Fruit fly (Drosophila melanogaster) whole organism, adult: Measurements from ENCODE around the gene Karybeta3.

Source experiments
- CG11617 ChIP-seq: fragments of 200-800 bp; sonication (Bioruptor generic); optimal IDR thresholded peaks from 2 replicates; lab custom pipeline; 2017; ENCODE audit warnings: mild to moderate bottlenecking, missing biosample characterization, missing genetic modification reagents, missing genetic modification characterization
- CG12768 ChIP-seq: fragments of 200-800 bp; sonication (Bioruptor generic); optimal IDR thresholded peaks from 2 replicates; lab custom pipeline; 2017; ENCODE audit warnings: missing biosample characterization, missing genetic modification characterization, mild to moderate bottlenecking, moderate library complexity, missing genetic modification reagents
- CG14711 ChIP-seq: fragments of 200-800 bp; sonication (Bioruptor generic); optimal IDR thresholded peaks from 2 replicates; lab custom pipeline; 2018; ENCODE audit warnings: missing biosample characterization, mild to moderate bottlenecking, missing genetic modification characterization, moderate library complexity
- CG1620 ChIP-seq: fragments of 200-800 bp; sonication (Bioruptor generic); optimal IDR thresholded peaks from 2 replicates; lab custom pipeline; 2016; ENCODE audit warnings: missing biosample characterization, missing genetic modification characterization
- CG33017 ChIP-seq: fragments of 200-800 bp; sonication (Bioruptor generic); optimal IDR thresholded peaks from 2 replicates; lab custom pipeline; 2018; ENCODE audit warnings: missing biosample characterization, mild to moderate bottlenecking, missing genetic modification characterization, moderate library complexity
- CG5204 ChIP-seq: fragments of 200-800 bp; sonication (Bioruptor generic); optimal IDR thresholded peaks from 2 replicates; lab custom pipeline; 2016; ENCODE audit warnings: missing biosample characterization, missing genetic modification characterization
- CG7045 ChIP-seq: fragments of 200-800 bp; sonication (Bioruptor generic); optimal IDR thresholded peaks from 2 replicates; lab custom pipeline; 2017; ENCODE audit warnings: missing biosample characterization, mild to moderate bottlenecking, missing genetic modification characterization
- CG7101 ChIP-seq: fragments of 200-800 bp; sonication (Bioruptor generic); optimal IDR thresholded peaks from 2 replicates; lab custom pipeline; 2018; ENCODE audit warnings: missing biosample characterization, mild to moderate bottlenecking, missing genetic modification characterization, moderate library complexity
- Clk ChIP-seq: fragments of 200-800 bp; sonication (Bioruptor generic); optimal IDR thresholded peaks from 2 replicates; lab custom pipeline; 2017; ENCODE audit warnings: missing biosample characterization, missing genetic modification characterization
- Crg-1 ChIP-seq: fragments of 200-800 bp; sonication (Bioruptor generic); optimal IDR thresholded peaks from 2 replicates; lab custom pipeline; 2016; ENCODE audit warnings: missing biosample characterization, missing genetic modification characterization
- Hr96 ChIP-seq: fragments of 200-800 bp; sonication (Bioruptor generic); optimal IDR thresholded peaks from 2 replicates; lab custom pipeline; 2016; ENCODE audit warnings: missing biosample characterization, missing genetic modification characterization
- Mnt ChIP-seq: fragments of 200-800 bp; sonication (Bioruptor generic); optimal IDR thresholded peaks from 2 replicates; lab custom pipeline; 2016; ENCODE audit warnings: missing biosample characterization, mild to moderate bottlenecking, missing genetic modification characterization
- bab1 ChIP-seq: fragments of 200-800 bp; sonication (Bioruptor generic); optimal IDR thresholded peaks from 3 replicates; lab custom pipeline; 2019; ENCODE audit warnings: missing biosample characterization, mild to moderate bottlenecking, missing genetic modification characterization, moderate library complexity
- cic ChIP-seq: fragments of 200-800 bp; sonication (Bioruptor generic); optimal IDR thresholded peaks from 2 replicates; lab custom pipeline; 2017; ENCODE audit warnings: missing biosample characterization, mild to moderate bottlenecking, missing genetic modification characterization, moderate library complexity
- cnc ChIP-seq, 2 experiments: fragments of >200 bp; optimal IDR thresholded peaks; 2 replicates each; lab custom pipeline; 2017
- kay ChIP-seq: fragments of 200-800 bp; sonication (Bioruptor generic); peaks from one replicate; lab custom pipeline; 2016; ENCODE audit warnings: missing biosample characterization, missing genetic modification characterization, borderline replicate concordance
- ovo ChIP-seq: fragments of 200-800 bp; sonication (Bioruptor generic); optimal IDR thresholded peaks from 2 replicates; lab custom pipeline; 2016; ENCODE audit warnings: missing biosample characterization, missing genetic modification characterization
- pad ChIP-seq: fragments of 200-800 bp; sonication (Bioruptor generic); optimal IDR thresholded peaks from 3 replicates; lab custom pipeline; 2017; ENCODE audit warnings: missing biosample characterization, missing genetic modification characterization, mild to moderate bottlenecking, moderate library complexity, missing genetic modification reagents
- tj ChIP-seq: fragments of 200-800 bp; sonication (Bioruptor generic); optimal IDR thresholded peaks from 3 replicates; lab custom pipeline; 2017; ENCODE audit warnings: missing biosample characterization, mild to moderate bottlenecking, missing genetic modification characterization, moderate library complexity
- toe ChIP-seq: fragments of 200-800 bp; sonication (Bioruptor generic); optimal IDR thresholded peaks from 2 replicates; lab custom pipeline; 2016; ENCODE audit warnings: missing biosample characterization, missing genetic modification characterization

Gene Karybeta3

DNA sequence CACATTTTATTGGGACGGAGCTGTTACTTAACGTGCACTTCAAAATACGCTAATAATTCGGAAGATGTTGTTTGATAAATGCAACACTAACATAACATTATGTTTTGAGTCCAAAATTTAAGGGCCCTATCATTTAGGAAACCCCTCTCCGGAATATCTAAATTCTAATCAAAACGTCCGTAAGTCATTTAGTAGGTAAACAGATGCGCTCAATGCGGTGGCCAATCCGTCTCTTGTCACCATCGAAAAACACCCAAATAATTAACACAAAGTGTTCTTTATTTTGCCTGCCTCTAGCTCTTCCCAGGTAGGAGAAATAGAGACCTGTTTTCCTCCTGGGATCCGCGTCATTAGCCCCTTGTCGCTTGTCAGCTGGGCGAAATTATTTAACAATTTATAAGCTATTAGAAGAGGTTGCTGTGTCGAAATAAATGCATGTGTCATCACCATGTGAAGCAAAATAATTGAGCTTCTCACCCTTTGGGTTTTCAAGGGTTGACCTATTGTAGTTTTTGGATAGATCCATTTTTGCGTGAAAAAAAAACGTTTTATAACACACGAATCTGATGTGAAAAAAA lies 14.6 kb upstream of the Karybeta3 start:
- no peak for TF ChIP-seq CG33017 (tag; lab: Kevin White, UChicago)

DNA sequence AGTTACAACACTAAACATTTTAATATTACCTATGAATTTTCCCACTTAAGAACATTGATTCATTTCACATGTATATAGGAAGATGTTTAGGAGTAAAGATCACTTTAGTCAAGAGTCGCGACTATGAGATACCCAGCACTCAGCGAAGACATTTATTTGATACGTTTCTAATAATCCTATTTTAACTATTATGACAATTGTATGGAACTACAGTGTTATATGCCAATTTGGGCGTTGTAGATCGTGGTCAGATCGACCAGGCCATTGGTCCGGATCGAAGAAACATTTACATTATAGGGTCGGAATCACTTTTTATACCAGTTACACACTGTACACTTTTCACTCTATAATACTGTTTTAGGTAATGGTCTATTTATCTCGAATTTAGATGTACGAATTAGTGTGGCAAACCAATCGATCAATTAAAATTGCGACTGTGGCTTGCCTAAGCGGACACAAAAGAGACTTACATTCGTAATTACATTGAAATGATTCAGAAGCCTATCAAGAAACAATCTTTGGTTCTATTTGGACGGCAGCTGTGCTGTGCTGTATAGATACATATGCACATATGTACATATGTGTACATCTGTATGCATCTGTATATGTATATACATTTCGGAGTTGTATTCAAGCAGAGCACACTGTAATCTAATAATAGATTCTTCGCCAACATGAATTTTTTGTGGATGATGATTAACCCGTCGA lies 8.3 kb upstream of the Karybeta3 start:
- TF ChIP-seq kay (GFP tag; lab: Kevin White, UChicago) (no peak), Mnt (GFP tag; lab: Kevin White, UChicago) (no peak), CG12768 (GFP tag; lab: Kevin White, UChicago) (no peak), Clk (GFP tag; lab: Kevin White, UChicago) (no peak), bab1 (no peak), cnc (optimal IDR thresholded peaks at IDR 0.05; lab: Kevin White, UChicago) (no peak)

DNA sequence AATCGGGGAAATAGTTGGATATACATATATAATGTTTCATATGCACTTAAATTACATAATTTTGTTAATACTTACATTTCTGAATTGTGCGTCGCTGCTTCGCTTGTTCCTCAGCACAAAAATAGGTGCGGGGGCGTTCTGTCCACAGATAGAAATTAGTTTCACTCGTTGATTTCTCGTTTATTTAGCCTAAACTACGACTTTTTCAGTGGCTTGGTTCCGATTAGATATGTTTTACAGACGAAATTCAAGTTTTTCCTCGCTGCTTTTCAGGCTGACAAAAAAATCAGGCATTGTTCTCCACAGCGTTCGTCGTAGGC lies 7.8 kb upstream of the Karybeta3 start:
- TF ChIP-seq tj = no peak
- no peak for TF ChIP-seq Crg-1 (GFP tag; lab: Kevin White, UChicago)
- no peak for TF ChIP-seq Mnt (GFP tag; lab: Kevin White, UChicago)
- TF ChIP-seq cic (GFP tag; lab: Kevin White, UChicago) = no peak
- no peak for TF ChIP-seq CG14711 (tag; lab: Kevin White, UChicago)
- no peak for TF ChIP-seq CG5204 (GFP tag; lab: Kevin White, UChicago)
- TF ChIP-seq toe (GFP tag; lab: Kevin White, UChicago) = no peak
- no peak for TF ChIP-seq CG7101 (tag; lab: Kevin White, UChicago)
- TF ChIP-seq CG11617 (GFP tag; lab: Kevin White, UChicago) = no peak
- TF ChIP-seq CG33017 (tag; lab: Kevin White, UChicago) = no peak
- TF ChIP-seq CG1620 = no peak

DNA sequence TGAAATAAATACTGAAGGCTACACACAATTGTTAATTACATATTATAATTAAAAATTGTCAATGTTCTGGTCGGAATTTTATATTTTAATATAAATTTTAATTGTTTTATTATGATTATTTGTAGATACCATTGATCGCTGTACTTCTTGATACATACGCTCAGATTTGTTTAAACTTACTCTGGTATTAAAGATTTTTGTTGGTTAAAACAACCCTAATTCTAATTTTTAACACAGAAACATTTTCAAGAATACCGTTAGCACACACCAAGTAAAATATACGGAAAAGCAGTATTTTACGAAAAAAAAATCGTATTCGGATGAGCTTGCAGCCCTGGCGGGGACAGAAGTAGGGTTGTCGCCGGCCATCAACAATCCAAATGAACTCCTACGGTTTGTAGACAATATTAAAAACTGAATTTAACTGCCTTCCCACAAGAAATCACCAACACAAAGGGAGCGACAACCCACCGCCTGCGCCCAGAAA lies 7.3 kb upstream of the Karybeta3 start, which contains the start of the genes CG9775, MED31 and slx1:
CG9775 (minus strand) TSS at position 223 of the 487 bp plus-strand sequence.
MED31 (plus strand) TSS at position 348 of the 487 bp plus-strand sequence.
slx1 (plus strand) TSS at position 348 of the 487 bp plus-strand sequence.
- peak; percentile 61 for TF ChIP-seq toe (GFP tag; lab: Kevin White, UChicago)
- TF ChIP-seq cic (GFP tag; lab: Kevin White, UChicago) = no peak
- TF ChIP-seq CG1620 = peak; percentile 20
- TF ChIP-seq ovo (GFP tag; lab: Kevin White, UChicago) = peak; percentile 26
- no peak for TF ChIP-seq CG5204 (GFP tag; lab: Kevin White, UChicago)
- TF ChIP-seq kay (GFP tag; lab: Kevin White, UChicago) = no peak
- peak; percentile 75 for TF ChIP-seq CG11617 (GFP tag; lab: Kevin White, UChicago)
- TF ChIP-seq pad (GFP tag; lab: Kevin White, UChicago) = peak; percentile 43
- peak; percentile 65 for TF ChIP-seq CG12768 (GFP tag; lab: Kevin White, UChicago)
- TF ChIP-seq Crg-1 (GFP tag; lab: Kevin White, UChicago) = peak; percentile 34
- TF ChIP-seq CG7045 = peak; percentile 75
- peak; percentile 36 for TF ChIP-seq tj
- no peak for TF ChIP-seq Mnt (GFP tag; lab: Kevin White, UChicago)
- TF ChIP-seq bab1 = peak; percentile 48
- no peak for TF ChIP-seq Hr96
- TF ChIP-seq Clk (GFP tag; lab: Kevin White, UChicago) = peak; percentile 46
- no peak for TF ChIP-seq cnc (optimal IDR thresholded peaks at IDR 0.05; lab: Kevin White, UChicago)
- TF ChIP-seq CG14711 (tag; lab: Kevin White, UChicago) = peak; percentile 95
- peak; percentile 50 for TF ChIP-seq CG33017 (tag; lab: Kevin White, UChicago)
- TF ChIP-seq CG7101 (tag; lab: Kevin White, UChicago) = peak; percentile 81

DNA sequence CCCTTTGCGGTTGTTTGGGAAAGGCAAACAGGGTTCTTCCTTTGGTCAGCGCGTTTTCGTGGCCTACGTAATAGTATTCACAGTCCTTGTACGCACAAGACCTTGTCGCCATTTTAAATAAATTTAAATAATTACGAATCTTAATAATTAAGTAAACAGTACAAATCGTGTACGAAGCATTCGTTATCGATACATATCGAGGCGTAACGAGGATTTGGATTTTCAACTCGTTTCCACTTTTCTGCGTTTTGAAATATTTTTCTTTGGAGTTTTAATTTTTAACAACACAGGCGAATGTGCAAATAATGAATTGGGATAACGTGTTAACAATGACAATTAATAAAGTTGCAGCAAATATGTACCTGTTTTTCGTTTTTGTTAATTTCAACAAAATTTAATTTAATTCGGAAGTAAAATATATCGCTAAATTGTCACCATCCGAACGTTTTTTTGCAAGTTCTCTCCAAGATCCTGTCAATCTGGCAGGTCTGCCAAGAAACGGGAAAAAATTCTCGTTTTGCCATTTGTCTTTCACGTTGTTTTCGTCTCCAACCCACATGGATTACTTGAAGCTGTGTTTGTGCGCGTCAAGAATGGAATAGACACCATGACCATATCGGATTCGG lies 3.4 kb upstream of the Karybeta3 start, which contains the start of the genes Dlip2 and rpk:
Dlip2 (minus strand) TSS at position 199 of the 626 bp plus-strand sequence.
rpk (plus strand) TSS at position 525 of the 626 bp plus-strand sequence.
- TF ChIP-seq cic (GFP tag; lab: Kevin White, UChicago) (no peak), CG1620 (no peak), CG11617 (GFP tag; lab: Kevin White, UChicago) (no peak), Clk (GFP tag; lab: Kevin White, UChicago) (no peak), tj (no peak), CG14711 (tag; lab: Kevin White, UChicago) (no peak), bab1 (no peak)

DNA sequence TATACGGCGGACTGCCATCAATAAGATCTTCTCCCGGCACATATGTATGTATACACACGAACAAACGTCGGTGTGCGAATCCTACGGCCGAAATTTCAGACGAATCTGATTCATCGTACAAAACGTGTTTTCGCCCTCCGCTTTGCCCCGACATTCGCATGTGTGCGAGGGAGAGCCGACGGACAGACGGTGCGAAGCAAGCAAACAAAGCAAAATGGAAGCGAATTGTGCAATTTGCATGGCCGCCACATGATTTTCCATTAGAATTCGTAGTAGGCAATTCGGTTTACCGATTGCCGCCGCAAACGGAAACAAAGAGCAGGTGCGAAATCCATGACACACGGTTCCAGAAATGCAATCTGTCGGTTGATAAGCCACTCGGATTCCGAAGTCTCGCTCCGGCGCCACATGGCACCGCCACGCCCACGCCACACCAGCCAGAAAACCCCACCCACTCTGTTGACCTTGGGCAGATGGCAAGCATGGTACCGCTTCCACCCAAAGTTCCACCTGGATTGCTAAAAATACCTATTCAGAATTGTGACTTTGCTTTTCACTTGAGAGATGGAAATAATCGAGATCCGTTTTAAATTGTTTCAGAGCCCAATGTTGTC lies 1.0 kb downstream of the Karybeta3 start:
- TF ChIP-seq kay (GFP tag; lab: Kevin White, UChicago) = peak; percentile 40
- TF ChIP-seq Mnt (GFP tag; lab: Kevin White, UChicago) = peak; percentile 86
- TF ChIP-seq bab1 = no peak
- peak; percentile 5 for TF ChIP-seq tj
- peak; percentile 40 for TF ChIP-seq cic (GFP tag; lab: Kevin White, UChicago)
